Worm (Caenorhabditis elegans): ENCODE results near the gene lys-3.

- TF ChIP-seq daf-8 (GFP tag; IDR thresholded peaks at IDR 0.05) = no peak
- TF ChIP-seq R02D3.7 (tag; optimal IDR thresholded peaks at IDR 0.05) = no peak
- no peak for TF ChIP-seq pqm-1 (tag; optimal IDR thresholded peaks at IDR 0.05)
- TF ChIP-seq unc-62 (GFP tag; optimal IDR thresholded peaks at IDR 0.05 in 1 of 2) = no peak
- no peak for TF ChIP-seq unc-62 (tag; optimal IDR thresholded peaks at IDR 0.05)
- TF ChIP-seq nhr-11 (tag; optimal IDR thresholded peaks at IDR 0.05) = no peak
- TF ChIP-seq lin-15B (tag; optimal IDR thresholded peaks at IDR 0.05) = no peak
- no peak for TF ChIP-seq lsy-2 (tag; optimal IDR thresholded peaks at IDR 0.05)
- TF ChIP-seq F49E8.2 (tag; optimal IDR thresholded peaks at IDR 0.05; ENCODE audit: borderline replicate concordance) = no peak
- TF ChIP-seq lin-13 (GFP tag; optimal IDR thresholded peaks at IDR 0.05) = no peak
- TF ChIP-seq fos-1 (tag; optimal IDR thresholded peaks at IDR 0.05) = no peak
- no peak for TF ChIP-seq egl-43 (GFP tag; IDR thresholded peaks at IDR 0.05)
These were observed 36.4 kb downstream of the lys-3 start for ce11 chrV:10246967-10247366.

Data from whole organism, L4 larva.